Worm (Caenorhabditis elegans) whole organism, L2 larva: ENCODE measurements around the gene gtbp-1.

ENCODE experiments used
- alr-1 ChIP-seq: fragments of 150-350 bp; optimal IDR thresholded peaks from 2 replicates; lab custom pipeline; 2014; ENCODE audit warnings: missing biosample characterization, missing genetic modification characterization
- aly-2 ChIP-seq: fragments of 150-350 bp; optimal IDR thresholded peaks from 2 replicates; lab custom pipeline; 2014; ENCODE audit warnings: missing biosample characterization, missing genetic modification characterization
- ama-1 ChIP-seq: fragments of 150-350 bp; optimal IDR thresholded peaks from 2 replicates; lab custom pipeline; 2018; ENCODE audit warnings: inconsistent platforms
- crh-2 ChIP-seq: sonication (generic microtip); optimal IDR thresholded peaks from 2 replicates; lab custom pipeline; 2017; ENCODE audit warnings: missing biosample characterization, missing genetic modification characterization
- egl-27 ChIP-seq: sonication (generic microtip); optimal IDR thresholded peaks from 3 replicates; lab custom pipeline; 2017; ENCODE audit warnings: missing biosample characterization, missing genetic modification reagents, missing genetic modification characterization
- elt-1 ChIP-seq: fragments of 150-350 bp; optimal IDR thresholded peaks from 2 replicates; lab custom pipeline; 2014; ENCODE audit warnings: missing biosample characterization, missing genetic modification characterization
- nhr-10 ChIP-seq: sonication (generic microtip); optimal IDR thresholded peaks from 2 replicates; lab custom pipeline; 2017; ENCODE audit warnings: missing biosample characterization, missing genetic modification characterization
- nhr-129 ChIP-seq: fragments of 150-350 bp; optimal IDR thresholded peaks from 2 replicates; lab custom pipeline; 2014; ENCODE audit warnings: missing biosample characterization, missing genetic modification characterization
- sma-9 ChIP-seq, 2 experiments: fragments of 150-350 bp in 1 of 2; sonication (generic microtip) in 1 of 2; optimal IDR thresholded peaks; 2 replicates each; lab custom pipeline; 2014 to 2016; ENCODE audit warnings: missing genetic modification characterization in 2 of 2, mild to moderate bottlenecking in 1 of 2, missing biosample characterization in 1 of 2, missing compliant biosample characterization in 1 of 2, missing genetic modification reagents in 1 of 2, moderate library complexity in 1 of 2
- snpc-4 ChIP-seq: fragments of 150-350 bp; optimal IDR thresholded peaks from 2 replicates; lab custom pipeline; 2014; ENCODE audit warnings: missing biosample characterization, missing genetic modification characterization
- unc-55 ChIP-seq: fragments of 150-350 bp; sonication (generic microtip); optimal IDR thresholded peaks from 3 replicates; lab custom pipeline; 2014; ENCODE audit warnings: missing biosample characterization, missing genetic modification reagents, missing genetic modification characterization

DNA sequence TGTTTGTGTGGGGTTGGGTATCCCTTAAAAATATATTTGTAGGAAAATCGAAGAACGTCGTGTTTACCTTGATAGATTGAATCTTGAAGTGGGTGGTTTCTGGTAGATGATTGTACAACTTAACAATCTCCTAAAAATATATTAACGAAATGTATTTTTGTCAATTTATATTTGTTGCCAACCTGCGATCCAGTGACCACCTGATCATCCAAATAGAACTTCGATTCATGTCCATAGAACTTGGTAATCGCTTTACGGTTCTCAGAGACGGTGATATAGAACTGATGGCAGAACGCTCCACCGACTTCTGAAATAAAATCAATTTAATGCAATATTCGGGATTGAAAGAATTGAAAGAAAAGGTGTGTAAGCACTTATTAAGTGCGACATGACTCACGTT is 310 bp downstream of the gtbp-1 start:
- TF ChIP-seq nhr-10 (tag; lab: Kevin White, UChicago) (no peak), elt-1 (no peak), ama-1 (lab: Kevin White, UChicago) (no peak), alr-1 (tag; lab: Kevin White, UChicago) (no peak), unc-55 (GFP tag; lab: Kevin White, UChicago) (no peak), crh-2 (tag; lab: Kevin White, UChicago) (no peak), egl-27 (tag; lab: Kevin White, UChicago) (no peak), snpc-4 (tag; lab: Kevin White, UChicago) (no peak), aly-2 (tag; lab: Kevin White, UChicago) (no peak), nhr-129 (tag; lab: Kevin White, UChicago) (no peak), sma-9 (GFP tag; optimal IDR thresholded peaks at IDR 0.05; lab: Kevin White, UChicago) (no peak), sma-9 (tag; optimal IDR thresholded peaks at IDR 0.05; lab: Kevin White, UChicago) (no peak)
